Fruit fly (Drosophila melanogaster): Measurements from ENCODE around the gene ergic53.
A peak's percentile ranks its signal among the peaks of the same experiment; 100 is the strongest.

The ergic53 gene

dm6 chr3L:8549183-8549890 is 14.6 kb downstream of the ergic53 start (continued):
- TF ChIP-seq CG4424 (GFP tag; optimal IDR thresholded peaks at IDR 0.05), result peak; percentile 50
- no peak for TF ChIP-seq Awh (GFP tag; IDR thresholded peaks at IDR 0.05)
- TF ChIP-seq cato (GFP tag; optimal IDR thresholded peaks at IDR 0.05; ENCODE audit: borderline replicate concordance), result peak; percentile 36
- TF ChIP-seq D (optimal IDR thresholded peaks at IDR 0.05), result no peak
- TF ChIP-seq D (GFP tag; optimal IDR thresholded peaks at IDR 0.05), result peak; percentile 56
- TF ChIP-seq CG30403 (GFP tag; optimal IDR thresholded peaks at IDR 0.05), result peak; percentile 56
- TF ChIP-seq tll (GFP tag; optimal IDR thresholded peaks at IDR 0.05), result no peak

dm6 chr3L:8550836-8551235 is 16.1 kb downstream of the ergic53 start:
- TF ChIP-seq Myb (GFP tag; optimal IDR thresholded peaks at IDR 0.05) (no peak), so (GFP tag; IDR thresholded peaks at IDR 0.05) (0 out of 3 replicates have a peak, but pooled peaks have one; percentile 12), ATbp (GFP tag; optimal IDR thresholded peaks at IDR 0.05) (no peak), disco-r (GFP tag; optimal IDR thresholded peaks at IDR 0.05) (no peak), lov (optimal IDR thresholded peaks at IDR 0.05) (no peak), lov (GFP tag; IDR thresholded peaks at IDR 0.05) (no peak), Ets65A (GFP tag) (peak; percentile 12), CG5245 (GFP tag; optimal IDR thresholded peaks at IDR 0.05) (no peak), vfl (GFP tag; optimal IDR thresholded peaks at IDR 0.05) (no peak), Poxn (GFP tag; IDR thresholded peaks at IDR 0.05) (no peak), wdn (GFP tag; IDR thresholded peaks at IDR 0.05) (no peak), crol (GFP tag; IDR thresholded peaks at IDR 0.05) (0 out of 2 replicates have a peak, but pooled peaks have one; percentile 23), gsb (GFP tag; IDR thresholded peaks at IDR 0.05) (0 out of 2 replicates have a peak, but pooled peaks have one; percentile 15), ind (GFP tag; optimal IDR thresholded peaks at IDR 0.05) (no peak), CG10959 (GFP tag; IDR thresholded peaks at IDR 0.05) (no peak), chn (GFP tag; optimal IDR thresholded peaks at IDR 0.05) (no peak), Mes4 (GFP tag; optimal IDR thresholded peaks at IDR 0.05) (no peak), E2f1 (GFP tag; IDR thresholded peaks at IDR 0.05) (no peak), chinmo (GFP tag; IDR thresholded peaks at IDR 0.05; ENCODE audit: partially characterized antibody) (0 out of 4 replicates have a peak, but pooled peaks have one; percentile 44), CG3995 (GFP tag; optimal IDR thresholded peaks at IDR 0.05) (no peak), sisA (GFP tag; IDR thresholded peaks at IDR 0.05) (no peak), pum (GFP tag; optimal IDR thresholded peaks at IDR 0.05) (no peak), h (optimal IDR thresholded peaks at IDR 0.05) (no peak), CG32532 (GFP tag; IDR thresholded peaks at IDR 0.05) (0 out of 2 replicates have a peak, but pooled peaks have one; percentile 20), CG12155 (GFP tag; optimal IDR thresholded peaks at IDR 0.05) (no peak), sens (GFP tag) (peak; percentile 20), CG2199 (GFP tag; IDR thresholded peaks at IDR 0.05) (0 out of 3 replicates have a peak, but pooled peaks have one; percentile 24), CG10654 (GFP tag; optimal IDR thresholded peaks at IDR 0.05) (no peak), Med (GFP tag) (peak; percentile 49), prd (optimal IDR thresholded peaks at IDR 0.05) (no peak), prd (GFP tag; IDR thresholded peaks at IDR 0.05) (no peak), Dp (GFP tag; optimal IDR thresholded peaks at IDR 0.05) (no peak), Hr3 (GFP tag; optimal IDR thresholded peaks at IDR 0.05) (no peak), CG14441 (GFP tag; IDR thresholded peaks at IDR 0.05) (0 out of 2 replicates have a peak, but pooled peaks have one; percentile 15), Drgx (GFP tag; IDR thresholded peaks at IDR 0.05) (peak; percentile 20; the same call in 1 of the 2 replicates), ci (GFP tag; IDR thresholded peaks at IDR 0.05) (no peak), zen (tag; optimal IDR thresholded peaks at IDR 0.05) (no peak), CG15269 (tag; optimal IDR thresholded peaks at IDR 0.05) (no peak)

Data from whole organism, embryonic.